Fruit fly (Drosophila melanogaster) whole organism, embryonic: Measurements from ENCODE around the gene CG13041.

Experiments
- Blimp-1 ChIP-seq: fragments of 200-800 bp; sonication (Bioruptor generic); optimal IDR thresholded peaks from 3 replicates; lab custom pipeline; 2018; ENCODE audit warnings: missing biosample characterization, missing genetic modification characterization, mild to moderate bottlenecking, moderate library complexity, missing genetic modification reagents
- CG10431 ChIP-seq: fragments of 200-800 bp; sonication (Bioruptor generic); optimal IDR thresholded peaks from 3 replicates; lab custom pipeline; 2018; ENCODE audit warnings: missing biosample characterization, mild to moderate bottlenecking, missing genetic modification characterization
- CG14667 ChIP-seq: fragments of 200-800 bp; sonication (Bioruptor generic); IDR thresholded peaks from 2 replicates; pipeline ENCODE4 v1.3.6; 2022; ENCODE audit warnings: missing biosample characterization, missing genetic modification characterization
- CG17385 ChIP-seq: fragments of 200-800 bp; sonication (Bioruptor generic); optimal IDR thresholded peaks from 3 replicates; lab custom pipeline; 2018; ENCODE audit warnings: missing biosample characterization, mild to moderate bottlenecking, missing genetic modification characterization
- CG17802 ChIP-seq: fragments of 200-800 bp; sonication (Bioruptor generic); optimal IDR thresholded peaks from 2 replicates; lab custom pipeline; 2018; ENCODE audit warnings: missing biosample characterization, mild to moderate bottlenecking, missing genetic modification characterization, moderate library complexity
- CG31441 ChIP-seq: fragments of 200-800 bp; sonication (Bioruptor generic); IDR thresholded peaks from 2 replicates; pipeline ENCODE4 v1.3.6; 2022; ENCODE audit warnings: missing biosample characterization, missing genetic modification characterization
- CG3407 ChIP-seq: fragments of 200-800 bp; sonication (Bioruptor generic); optimal IDR thresholded peaks from 2 replicates; lab custom pipeline; 2018; ENCODE audit warnings: missing biosample characterization, mild to moderate bottlenecking, missing genetic modification characterization
- CG3726 ChIP-seq: fragments of 200-800 bp; sonication (Bioruptor generic); IDR thresholded peaks from 3 replicates; pipeline ENCODE4, ENCODE4 v1.3.6; 2022; ENCODE audit warnings: missing biosample characterization, missing genetic modification characterization
- CG5953 ChIP-seq: fragments of 200-800 bp; sonication (Bioruptor generic); IDR thresholded peaks from 2 replicates; pipeline ENCODE4 v1.3.6; 2022; ENCODE audit warnings: missing biosample characterization, missing genetic modification characterization
- CG9817 ChIP-seq: fragments of 200-800 bp; sonication (Bioruptor generic); optimal IDR thresholded peaks from 2 replicates; lab custom pipeline; 2018; ENCODE audit warnings: missing biosample characterization, mild to moderate bottlenecking, missing genetic modification characterization, moderate library complexity
- CoRest ChIP-seq: fragments of 200-800 bp; sonication (Bioruptor generic); optimal IDR thresholded peaks from 3 replicates; lab custom pipeline; 2018; ENCODE audit warnings: missing biosample characterization, mild to moderate bottlenecking, missing genetic modification characterization, moderate library complexity
- Deaf1 ChIP-seq: fragments of 200-800 bp; optimal IDR thresholded peaks from 3 replicates; lab custom pipeline; 2019; ENCODE audit warnings: missing biosample characterization, mild to moderate bottlenecking, missing genetic modification characterization, moderate library complexity
- Dll ChIP-seq: fragments of 200-800 bp; sonication (Bioruptor generic); IDR thresholded peaks from 4 replicates; pipeline ENCODE4 v1.3.6; 2022; ENCODE audit warnings: missing biosample characterization, missing genetic modification characterization; ENCODE audit not compliant: partially characterized antibody
- E2f2 ChIP-seq: fragments of 200-800 bp; sonication (Bioruptor generic); IDR thresholded peaks from 2 replicates; pipeline ENCODE4 v1.3.6; 2022; ENCODE audit warnings: missing biosample characterization, missing genetic modification characterization
- Elba2 ChIP-seq: fragments of 200-800 bp; sonication (Bioruptor generic); optimal IDR thresholded peaks from 3 replicates; lab custom pipeline; 2016; ENCODE audit warnings: missing biosample characterization, missing genetic modification characterization
- Gug ChIP-seq: fragments of 200-800 bp; sonication (Bioruptor generic); IDR thresholded peaks from 4 replicates; pipeline ENCODE4 v1.3.6; 2022; ENCODE audit warnings: missing biosample characterization, missing genetic modification characterization
- HHEX ChIP-seq: fragments of 200-800 bp; sonication (Bioruptor generic); optimal IDR thresholded peaks from 3 replicates; lab custom pipeline; 2017; ENCODE audit warnings: missing biosample characterization, mild to moderate bottlenecking, missing genetic modification characterization, missing genetic modification reagents
- Med ChIP-seq: fragments of 200-800 bp; sonication (Bioruptor generic); peaks from one replicate; lab custom pipeline; 2016; ENCODE audit warnings: missing biosample characterization, missing genetic modification characterization, mild to moderate bottlenecking, inconsistent platforms, moderate library complexity
- Mrtf ChIP-seq: fragments of 200-800 bp; sonication (Bioruptor generic); IDR thresholded peaks from 3 replicates; pipeline ENCODE4 v1.3.6; 2022; ENCODE audit warnings: missing biosample characterization, missing genetic modification characterization
- Myb ChIP-seq: fragments of 200-800 bp; sonication (Bioruptor generic); optimal IDR thresholded peaks from 2 replicates; lab custom pipeline; 2016; ENCODE audit warnings: missing biosample characterization, missing genetic modification characterization
- Oli ChIP-seq: fragments of 200-800 bp; sonication (Bioruptor generic); optimal IDR thresholded peaks from 2 replicates; lab custom pipeline; 2018; ENCODE audit warnings: missing biosample characterization, mild to moderate bottlenecking, missing genetic modification characterization, moderate library complexity
- Side ChIP-seq: fragments of 200-800 bp; sonication (Bioruptor generic); optimal IDR thresholded peaks from 2 replicates; lab custom pipeline; 2016; ENCODE audit warnings: missing biosample characterization, missing genetic modification characterization
- Sin3A ChIP-seq: fragments of >200 bp; optimal IDR thresholded peaks from 2 replicates; lab custom pipeline; 2018
- Sry-β ChIP-seq: fragments of 200-800 bp; sonication (Bioruptor generic); optimal IDR thresholded peaks from 2 replicates; lab custom pipeline; 2018; ENCODE audit warnings: missing biosample characterization, mild to moderate bottlenecking, missing genetic modification characterization, moderate library complexity
- TFAM ChIP-seq: fragments of 200-800 bp; sonication (Bioruptor generic); optimal IDR thresholded peaks from 2 replicates; lab custom pipeline; 2017; ENCODE audit warnings: missing biosample characterization, missing genetic modification characterization, inconsistent platforms
- abd-A ChIP-seq: fragments of 200-800 bp; sonication (Bioruptor generic); optimal IDR thresholded peaks from 3 replicates; lab custom pipeline; 2019; ENCODE audit warnings: missing biosample characterization, mild to moderate bottlenecking, missing genetic modification characterization, moderate library complexity
- cad ChIP-seq: fragments of >200 bp; optimal IDR thresholded peaks from 2 replicates; lab custom pipeline; 2017; ENCODE audit warnings: missing biosample characterization, missing genetic modification characterization
- chinmo ChIP-seq: fragments of 200-800 bp; sonication (Bioruptor generic); IDR thresholded peaks from 4 replicates; pipeline ENCODE4 v1.3.6; 2022; ENCODE audit warnings: missing biosample characterization, missing genetic modification characterization; ENCODE audit not compliant: partially characterized antibody
- dan ChIP-seq: fragments of 200-800 bp; sonication (Bioruptor generic); IDR thresholded peaks from 2 replicates; pipeline ENCODE4 v1.3.6; 2022; ENCODE audit warnings: missing biosample characterization, missing genetic modification characterization
- eve ChIP-seq, 2 experiments: fragments of >200 bp; optimal IDR thresholded peaks; 2 replicates each; lab custom pipeline; 2017; ENCODE audit warnings: missing biosample characterization in 2 of 2, missing genetic modification characterization in 2 of 2
- gt ChIP-seq: fragments of 200-800 bp; sonication (Bioruptor generic); IDR thresholded peaks from 2 replicates; pipeline ENCODE4 v1.3.6; 2022; ENCODE audit warnings: missing biosample characterization, missing genetic modification characterization
- hb ChIP-seq: fragments of 200-800 bp; sonication (Bioruptor generic); IDR thresholded peaks from 3 replicates; pipeline ENCODE4 v1.3.6; 2022; ENCODE audit warnings: missing biosample characterization, missing genetic modification characterization; ENCODE audit not compliant: partially characterized antibody
- hbn ChIP-seq: fragments of 200-800 bp; sonication (Bioruptor generic); IDR thresholded peaks from 2 replicates; pipeline ENCODE4 v1.3.6; 2022; ENCODE audit warnings: missing biosample characterization, missing genetic modification characterization; ENCODE audit not compliant: partially characterized antibody
- hkb ChIP-seq, 2 experiments: fragments of 200-800 bp in 1 of 2; fragments of >200 bp in 1 of 2; sonication (Bioruptor generic) in 1 of 2; IDR thresholded peaks in 1 of 2; optimal IDR thresholded peaks in 1 of 2; 2 replicates each; pipeline versions ENCODE4 v1.3.6 to Lab custom; 2017 to 2022; ENCODE audit warnings: missing biosample characterization in 1 of 2, missing genetic modification characterization in 1 of 2
- lbe ChIP-seq: fragments of 200-800 bp; sonication (Bioruptor generic); optimal IDR thresholded peaks from 2 replicates; lab custom pipeline; 2016; ENCODE audit warnings: missing biosample characterization, mild to moderate bottlenecking, missing genetic modification characterization
- oc ChIP-seq: fragments of 200-800 bp; sonication (Bioruptor generic); optimal IDR thresholded peaks from 2 replicates; lab custom pipeline; 2018; ENCODE audit warnings: missing biosample characterization, mild to moderate bottlenecking, missing genetic modification characterization, moderate library complexity
- prd ChIP-seq, 3 experiments: fragments of >200 bp in 2 of 3; fragments of 200-800 bp in 1 of 3; sonication (Bioruptor generic) in 1 of 3; optimal IDR thresholded peaks in 2 of 3; IDR thresholded peaks in 1 of 3; 2 replicates in 2 of 3; 3 replicates in 1 of 3; pipeline versions ENCODE4 v1.3.6 to Lab custom; 2017 to 2022; ENCODE audit warnings: missing biosample characterization in 1 of 3, missing genetic modification characterization in 1 of 3
- stc ChIP-seq: fragments of 200-800 bp; sonication (Bioruptor generic); IDR thresholded peaks from 2 replicates; pipeline ENCODE4 v1.3.6; 2022; ENCODE audit warnings: missing biosample characterization, missing genetic modification characterization
- stwl ChIP-seq: fragments of 200-800 bp; sonication (Bioruptor generic); optimal IDR thresholded peaks from 3 replicates; lab custom pipeline; 2018; ENCODE audit warnings: missing biosample characterization, mild to moderate bottlenecking, missing genetic modification characterization, moderate library complexity
- ttk ChIP-seq: fragments of 200-800 bp; sonication (Bioruptor generic); IDR thresholded peaks from 2 replicates; pipeline ENCODE4 v2.1.2; 2022; ENCODE audit warnings: missing biosample characterization, missing genetic modification characterization
- unpg ChIP-seq: fragments of 200-800 bp; sonication (Bioruptor generic); optimal IDR thresholded peaks from 3 replicates; lab custom pipeline; 2018; ENCODE audit warnings: missing biosample characterization, mild to moderate bottlenecking, missing genetic modification characterization, moderate library complexity
- wdn ChIP-seq: fragments of 200-800 bp; sonication (Bioruptor generic); IDR thresholded peaks from 2 replicates; pipeline ENCODE4 v1.3.6; 2022; ENCODE audit warnings: missing biosample characterization, missing genetic modification characterization

CG13041 gene

DNA sequence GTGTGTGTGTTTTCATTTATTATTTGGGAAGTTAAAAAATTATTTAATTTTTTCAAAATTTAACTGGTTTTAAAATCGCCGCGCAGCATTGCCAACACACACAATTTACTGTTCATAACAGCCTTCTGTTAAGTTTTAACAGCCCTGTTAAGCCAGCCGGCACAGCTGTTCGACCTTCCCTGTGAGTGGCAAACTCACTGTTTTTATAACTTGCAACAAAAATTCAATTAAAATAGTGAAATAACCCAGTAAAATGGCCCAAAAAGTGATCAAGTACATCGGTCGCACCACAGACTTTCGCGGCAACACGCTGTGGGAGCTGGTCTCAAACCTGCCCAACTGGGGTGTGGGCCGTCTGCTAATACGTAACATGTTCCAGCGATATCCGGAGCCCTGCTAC, 28.6 kb upstream of the CG13041 start, which contains the start of gene mRpS34 (continued):
- TF ChIP-seq CG17802 (tag; lab: Kevin White, UChicago): no peak
- peak; percentile 53; the same call in 1 of the 4 replicates for TF ChIP-seq Dll
- 0 out of 4 replicates have a peak, but pooled peaks have one; percentile 27 for TF ChIP-seq chinmo (GFP tag; lab: Robert Waterston, UW)
- no peak for TF ChIP-seq CoRest (tag; lab: Kevin White, UChicago)
- no peak for TF ChIP-seq Mrtf
- TF ChIP-seq CG31441: no peak
- TF ChIP-seq wdn (GFP tag; lab: Robert Waterston, UW): no peak
- TF ChIP-seq E2f2 (GFP tag; lab: Robert Waterston, UW): peak; percentile 66
- no peak for TF ChIP-seq stc
- no peak for TF ChIP-seq CG17385 (GFP tag; lab: Kevin White, UChicago)
- TF ChIP-seq ttk (GFP tag; lab: Robert Waterston, UW): no peak
- no peak for TF ChIP-seq CG3726 (GFP tag; lab: Robert Waterston, UW)
- peak; percentile 55 for TF ChIP-seq stwl (tag; lab: Kevin White, UChicago)
- no peak for TF ChIP-seq Oli (tag; lab: Kevin White, UChicago)
- no peak for TF ChIP-seq hkb (optimal IDR thresholded peaks at IDR 0.05; lab: Kevin White, UChicago)
- no peak for TF ChIP-seq hkb (GFP tag; IDR thresholded peaks at IDR 0.05; lab: Robert Waterston, UW)
- TF ChIP-seq dan (GFP tag; lab: Robert Waterston, UW): no peak
- TF ChIP-seq Myb (GFP tag; lab: Kevin White, UChicago): peak; percentile 89
- no peak for TF ChIP-seq HHEX (GFP tag; lab: Kevin White, UChicago)
- TF ChIP-seq CG9817 (tag; lab: Kevin White, UChicago): no peak
- no peak for TF ChIP-seq hb (GFP tag; lab: Robert Waterston, UW)
- peak; percentile 39 for TF ChIP-seq Med (GFP tag; lab: Kevin White, UChicago)
- no peak for TF ChIP-seq abd-A

- TF ChIP-seq Sry-β (GFP tag; lab: Kevin White, UChicago) (no peak), CG14667 (GFP tag; lab: Robert Waterston, UW) (no peak), lbe (GFP tag; lab: Kevin White, UChicago) (no peak), Side (GFP tag; lab: Kevin White, UChicago) (no peak), unpg (GFP tag; lab: Kevin White, UChicago) (no peak), Elba2 (GFP tag; lab: Kevin White, UChicago) (no peak), cad (GFP tag; lab: Kevin White, UChicago) (no peak), TFAM (GFP tag; lab: Kevin White, UChicago) (no peak), gt (GFP tag; lab: Robert Waterston, UW) (no peak), prd (optimal IDR thresholded peaks at IDR 0.05; lab: Kevin White, UChicago) (no peak), prd (GFP tag; IDR thresholded peaks at IDR 0.05; lab: Robert Waterston, UW) (no peak), Sin3A (lab: Kevin White, UChicago) (no peak), Gug (no peak), eve (GFP tag; optimal IDR thresholded peaks at IDR 0.05; lab: Kevin White, UChicago) (no peak)
Measured at dm6 chr3L:16346023-16346422, 26.7 kb upstream of the CG13041 start, which contains the start of gene CG33257. CG33257 (plus strand) TSS chr3L:16346323.

- TF ChIP-seq oc (peak; percentile 16), CG3407 (GFP tag; lab: Kevin White, UChicago) (no peak), CG10431 (GFP tag; lab: Kevin White, UChicago) (no peak), Blimp-1 (GFP tag; lab: Kevin White, UChicago) (peak; percentile 98), Deaf1 (tag; lab: Kevin White, UChicago) (no peak), hbn (GFP tag; lab: Robert Waterston, UW) (no peak), CG5953 (no peak)
Measured at dm6 chr3L:16339873-16340272, 20.5 kb upstream of the CG13041 start.
